Fruit fly (Drosophila melanogaster) whole organism, adult: ENCODE results near the gene CG45487.
"Not testable (repeated sequence)": the region's sequence is repeated elsewhere in the genome, so short reads cannot be mapped to it uniquely, and the experiment has no call there.

ENCODE experiments used
- CG11617 ChIP-seq: fragments of 200-800 bp; sonication (Bioruptor generic); optimal IDR thresholded peaks from 2 replicates; lab custom pipeline; 2017; ENCODE audit warnings: mild to moderate bottlenecking, missing biosample characterization, missing genetic modification reagents, missing genetic modification characterization
- CG33017 ChIP-seq: fragments of 200-800 bp; sonication (Bioruptor generic); optimal IDR thresholded peaks from 2 replicates; lab custom pipeline; 2018; ENCODE audit warnings: missing biosample characterization, mild to moderate bottlenecking, missing genetic modification characterization, moderate library complexity
- CG7045 ChIP-seq: fragments of 200-800 bp; sonication (Bioruptor generic); optimal IDR thresholded peaks from 2 replicates; lab custom pipeline; 2017; ENCODE audit warnings: missing biosample characterization, mild to moderate bottlenecking, missing genetic modification characterization
- CG7101 ChIP-seq: fragments of 200-800 bp; sonication (Bioruptor generic); optimal IDR thresholded peaks from 2 replicates; lab custom pipeline; 2018; ENCODE audit warnings: missing biosample characterization, mild to moderate bottlenecking, missing genetic modification characterization, moderate library complexity
- Clk ChIP-seq: fragments of 200-800 bp; sonication (Bioruptor generic); optimal IDR thresholded peaks from 2 replicates; lab custom pipeline; 2017; ENCODE audit warnings: missing biosample characterization, missing genetic modification characterization
- Hr96 ChIP-seq: fragments of 200-800 bp; sonication (Bioruptor generic); optimal IDR thresholded peaks from 2 replicates; lab custom pipeline; 2016; ENCODE audit warnings: missing biosample characterization, missing genetic modification characterization
- Mnt ChIP-seq: fragments of 200-800 bp; sonication (Bioruptor generic); optimal IDR thresholded peaks from 2 replicates; lab custom pipeline; 2016; ENCODE audit warnings: missing biosample characterization, mild to moderate bottlenecking, missing genetic modification characterization
- bab1 ChIP-seq: fragments of 200-800 bp; sonication (Bioruptor generic); optimal IDR thresholded peaks from 3 replicates; lab custom pipeline; 2019; ENCODE audit warnings: missing biosample characterization, mild to moderate bottlenecking, missing genetic modification characterization, moderate library complexity
- cnc ChIP-seq, 2 experiments: fragments of >200 bp; optimal IDR thresholded peaks; 2 replicates each; lab custom pipeline; 2017
- ovo ChIP-seq: fragments of 200-800 bp; sonication (Bioruptor generic); optimal IDR thresholded peaks from 2 replicates; lab custom pipeline; 2016; ENCODE audit warnings: missing biosample characterization, missing genetic modification characterization
- pad ChIP-seq: fragments of 200-800 bp; sonication (Bioruptor generic); optimal IDR thresholded peaks from 3 replicates; lab custom pipeline; 2017; ENCODE audit warnings: missing biosample characterization, missing genetic modification characterization, mild to moderate bottlenecking, moderate library complexity, missing genetic modification reagents
- tj ChIP-seq: fragments of 200-800 bp; sonication (Bioruptor generic); optimal IDR thresholded peaks from 3 replicates; lab custom pipeline; 2017; ENCODE audit warnings: missing biosample characterization, mild to moderate bottlenecking, missing genetic modification characterization, moderate library complexity
- toe ChIP-seq: fragments of 200-800 bp; sonication (Bioruptor generic); optimal IDR thresholded peaks from 2 replicates; lab custom pipeline; 2016; ENCODE audit warnings: missing biosample characterization, missing genetic modification characterization

DNA sequence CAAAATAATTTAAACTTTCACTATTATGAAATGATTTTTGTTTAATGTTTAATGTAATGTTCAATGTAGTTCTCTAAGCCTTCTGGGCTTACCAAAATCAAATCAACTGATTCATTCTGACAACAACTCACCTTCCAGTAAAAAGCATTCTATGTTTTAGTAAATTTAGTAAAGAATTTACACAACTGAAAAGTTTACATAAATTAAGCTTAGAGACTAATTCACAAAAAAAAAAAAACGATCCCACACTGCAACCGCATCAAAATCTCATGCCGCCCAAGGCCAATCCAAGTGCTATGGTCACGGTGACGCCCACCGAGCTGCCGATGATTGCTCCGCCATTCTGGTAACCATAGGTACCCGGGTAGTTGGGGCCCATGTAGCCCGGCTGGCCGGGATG, 5.1 kb downstream of the CG45487 start, which contains the start of gene CG45486:
- TF ChIP-seq CG7045; cnc (optimal IDR thresholded peaks at IDR 0.05; lab: Kevin White, UChicago); Hr96; ovo; tj (GFP tag; lab: Kevin White, UChicago); pad (GFP tag; lab: Kevin White, UChicago); toe (GFP tag; lab: Kevin White, UChicago); CG33017 (tag; lab: Kevin White, UChicago); Mnt; Clk (GFP tag; lab: Kevin White, UChicago); bab1 (GFP tag; lab: Kevin White, UChicago); CG7101 (tag; lab: Kevin White, UChicago); CG11617 (GFP tag; lab: Kevin White, UChicago): not testable (repeated sequence)
